Fruit fly (Drosophila melanogaster) whole organism, wandering third instar larva: ENCODE measurements around the gene okr.

ENCODE experiments used
- dmrt93B ChIP-seq: fragments of 200-800 bp; sonication (Bioruptor generic); optimal IDR thresholded peaks from 2 replicates; lab custom pipeline; 2018; ENCODE audit warnings: missing biosample characterization, mild to moderate bottlenecking, missing genetic modification characterization
- usp ChIP-seq: fragments of >200 bp; optimal IDR thresholded peaks from 2 replicates; lab custom pipeline; 2017; ENCODE audit warnings: missing biosample characterization, missing genetic modification characterization

DNA sequence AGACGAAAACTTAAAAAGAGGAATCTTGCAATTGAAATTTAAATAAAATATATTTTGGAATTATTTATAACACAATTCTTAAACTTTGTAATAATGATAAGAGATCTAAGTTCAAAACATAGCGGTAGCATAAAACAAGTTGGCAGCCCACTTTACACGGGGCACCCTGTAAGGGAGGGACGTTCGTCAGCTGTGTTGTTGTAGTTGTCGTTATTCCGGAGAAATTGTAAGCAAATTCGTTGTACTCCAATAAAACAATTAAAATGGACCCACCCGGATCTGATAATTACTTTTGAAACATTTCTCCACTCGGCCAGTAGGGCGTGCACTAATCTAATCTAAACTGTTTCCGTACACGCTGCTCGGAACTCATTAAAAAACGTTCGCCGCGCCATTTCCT lies 37.8 kb upstream of the okr start, which contains the start of gene GABPI:
- TF ChIP-seq dmrt93B (no peak), usp (GFP tag; lab: Kevin White, UChicago) (no peak)
